Fruit fly (Drosophila melanogaster) whole organism, pupa: ENCODE results near the gene Klp3A.
"Not testable (repeated sequence)": the region's sequence is repeated elsewhere in the genome, so short reads cannot be mapped to it uniquely, and the experiment has no call there.

Source experiments
- CG10348 ChIP-seq: fragments of 200-800 bp; sonication (Bioruptor generic); IDR thresholded peaks from 2 replicates; pipeline ENCODE4 v1.3.6; 2022; ENCODE audit warnings: missing biosample characterization, missing genetic modification characterization
- CG17806 ChIP-seq: fragments of 200-800 bp; sonication (Bioruptor generic); optimal IDR thresholded peaks from 2 replicates; lab custom pipeline; 2018; ENCODE audit warnings: missing biosample characterization, mild to moderate bottlenecking, missing genetic modification characterization, moderate library complexity
- EcR ChIP-seq: fragments of 200-800 bp; sonication (Bioruptor generic); optimal IDR thresholded peaks from 3 replicates; lab custom pipeline; 2019; ENCODE audit warnings: missing biosample characterization, missing genetic modification characterization, mild to moderate bottlenecking, moderate library complexity, missing genetic modification reagents
- rn ChIP-seq: fragments of 200-800 bp; sonication (Bioruptor generic); IDR thresholded peaks from 2 replicates; pipeline ENCODE4 v1.3.6; 2022; ENCODE audit warnings: missing biosample characterization, missing genetic modification characterization

- TF ChIP-seq EcR (GFP tag; lab: Kevin White, UChicago); CG17806 (tag; lab: Kevin White, UChicago); CG10348 (GFP tag; lab: Robert Waterston, UW); rn (GFP tag; lab: Robert Waterston, UW): not testable (repeated sequence)
Observed at dm6 chrX:2610236-2610635, 6.4 kb upstream of the Klp3A start, which contains the start of gene eIF3g1.
